Fruit fly (Drosophila melanogaster) whole organism, embryonic: ENCODE results near the gene haf.

Source experiments
- BtbVII ChIP-seq: fragments of 200-800 bp; sonication (Bioruptor generic); optimal IDR thresholded peaks from 3 replicates; lab custom pipeline; 2017; ENCODE audit warnings: missing biosample characterization, mild to moderate bottlenecking, missing genetic modification characterization
- CG10321 ChIP-seq: fragments of 200-800 bp; sonication (Bioruptor generic); IDR thresholded peaks from 2 replicates; pipeline ENCODE4 v1.3.6; 2022; ENCODE audit warnings: missing biosample characterization, missing genetic modification characterization
- CG11247 ChIP-seq: fragments of 200-800 bp; sonication (Bioruptor generic); IDR thresholded peaks from 2 replicates; pipeline ENCODE4 v1.3.6; 2022; ENCODE audit warnings: missing biosample characterization, missing genetic modification characterization
- CG12769 ChIP-seq: fragments of 200-800 bp; sonication (Bioruptor generic); optimal IDR thresholded peaks from 2 replicates; lab custom pipeline; 2019; ENCODE audit warnings: missing biosample characterization, mild to moderate bottlenecking, missing genetic modification characterization, moderate library complexity
- CG13296 ChIP-seq: fragments of 200-800 bp; sonication (Bioruptor generic); optimal IDR thresholded peaks from 3 replicates; lab custom pipeline; 2018; ENCODE audit warnings: missing biosample characterization, mild to moderate bottlenecking, missing genetic modification characterization
- CG1529 ChIP-seq: fragments of 200-800 bp; sonication (Bioruptor generic); optimal IDR thresholded peaks from 3 replicates; lab custom pipeline; 2018; ENCODE audit warnings: missing biosample characterization, missing genetic modification characterization
- CG17385 ChIP-seq: fragments of 200-800 bp; sonication (Bioruptor generic); optimal IDR thresholded peaks from 3 replicates; lab custom pipeline; 2018; ENCODE audit warnings: missing biosample characterization, mild to moderate bottlenecking, missing genetic modification characterization
- CG1792 ChIP-seq: fragments of 200-800 bp; sonication (Bioruptor generic); optimal IDR thresholded peaks from 2 replicates; lab custom pipeline; 2016; ENCODE audit warnings: missing biosample characterization, missing genetic modification characterization
- CG33557 ChIP-seq: fragments of 200-800 bp; sonication (Bioruptor generic); optimal IDR thresholded peaks from 2 replicates; lab custom pipeline; 2019; ENCODE audit warnings: missing biosample characterization, mild to moderate bottlenecking, missing genetic modification characterization, moderate library complexity
- CG43689 ChIP-seq: fragments of 200-800 bp; sonication (Bioruptor generic); IDR thresholded peaks from 2 replicates; pipeline ENCODE4 v1.3.6; 2022; ENCODE audit warnings: missing biosample characterization, missing genetic modification characterization
- CG5953 ChIP-seq: fragments of 200-800 bp; sonication (Bioruptor generic); IDR thresholded peaks from 2 replicates; pipeline ENCODE4 v1.3.6; 2022; ENCODE audit warnings: missing biosample characterization, missing genetic modification characterization
- CG6791 ChIP-seq: fragments of 200-800 bp; sonication (Bioruptor generic); IDR thresholded peaks from 3 replicates; pipeline ENCODE4 v1.3.6; 2022; ENCODE audit warnings: missing biosample characterization, missing genetic modification characterization; ENCODE audit not compliant: partially characterized antibody
- CG7372 ChIP-seq: fragments of 200-800 bp; sonication (Bioruptor generic); IDR thresholded peaks from 2 replicates; pipeline ENCODE4 v1.3.6; 2022; ENCODE audit warnings: missing biosample characterization, missing genetic modification characterization
- Camta ChIP-seq: fragments of 200-800 bp; sonication (Bioruptor generic); optimal IDR thresholded peaks from 2 replicates; lab custom pipeline; 2016; ENCODE audit warnings: missing biosample characterization, missing genetic modification characterization
- Dll ChIP-seq: fragments of 200-800 bp; sonication (Bioruptor generic); IDR thresholded peaks from 4 replicates; pipeline ENCODE4 v1.3.6; 2022; ENCODE audit warnings: missing biosample characterization, missing genetic modification characterization; ENCODE audit not compliant: partially characterized antibody
- Doc2 ChIP-seq: fragments of 200-800 bp; sonication (Bioruptor generic); IDR thresholded peaks from 2 replicates; pipeline ENCODE4 v1.3.6; 2022; ENCODE audit warnings: missing biosample characterization, missing genetic modification characterization
- Drgx ChIP-seq: fragments of 200-800 bp; sonication (Bioruptor generic); IDR thresholded peaks from 2 replicates; pipeline ENCODE4 v1.3.6; 2022; ENCODE audit warnings: missing biosample characterization, missing genetic modification characterization
- Fer1 ChIP-seq: fragments of 200-800 bp; sonication (Bioruptor generic); optimal IDR thresholded peaks from 2 replicates; lab custom pipeline; 2017; ENCODE audit warnings: missing biosample characterization, mild to moderate bottlenecking, missing genetic modification characterization
- Gsc ChIP-seq: fragments of 200-800 bp; sonication (Bioruptor generic); IDR thresholded peaks from 2 replicates; pipeline ENCODE4 v1.3.6; 2022; ENCODE audit warnings: missing biosample characterization, missing genetic modification characterization
- H15 ChIP-seq: fragments of 200-800 bp; sonication (Bioruptor generic); IDR thresholded peaks from 3 replicates; pipeline ENCODE4 v1.3.6; 2022; ENCODE audit warnings: missing biosample characterization, missing genetic modification characterization
- H2.0 ChIP-seq: fragments of 200-800 bp; sonication (Bioruptor generic); IDR thresholded peaks from 2 replicates; pipeline ENCODE4 v1.3.6; 2022; ENCODE audit warnings: missing biosample characterization, missing genetic modification characterization
- Jarid2 ChIP-seq: fragments of 200-800 bp; sonication (Bioruptor generic); optimal IDR thresholded peaks from 3 replicates; lab custom pipeline; 2017; ENCODE audit warnings: mild to moderate bottlenecking, missing biosample characterization, missing genetic modification reagents, missing genetic modification characterization
- NFAT ChIP-seq: fragments of 200-800 bp; sonication (Bioruptor generic); IDR thresholded peaks from 2 replicates; pipeline ENCODE4 v1.3.6; 2022; ENCODE audit warnings: missing biosample characterization, missing genetic modification characterization
- Oli ChIP-seq: fragments of 200-800 bp; sonication (Bioruptor generic); optimal IDR thresholded peaks from 2 replicates; lab custom pipeline; 2018; ENCODE audit warnings: missing biosample characterization, mild to moderate bottlenecking, missing genetic modification characterization, moderate library complexity
- Ravus ChIP-seq: fragments of 200-800 bp; sonication (Bioruptor generic); IDR thresholded peaks from 2 replicates; pipeline ENCODE4 v1.3.6; 2022; ENCODE audit warnings: missing biosample characterization, missing genetic modification characterization
- Xrp1 ChIP-seq: fragments of 200-800 bp; sonication (Bioruptor generic); IDR thresholded peaks from 2 replicates; pipeline ENCODE4 v1.3.6; 2022; ENCODE audit warnings: missing biosample characterization, missing genetic modification characterization
- ato ChIP-seq: fragments of 200-800 bp; sonication (Bioruptor generic); IDR thresholded peaks from 2 replicates; pipeline ENCODE4 v1.3.6; 2022; ENCODE audit warnings: missing biosample characterization, missing genetic modification characterization; ENCODE audit not compliant: partially characterized antibody
- cad ChIP-seq: fragments of >200 bp; optimal IDR thresholded peaks from 2 replicates; lab custom pipeline; 2017; ENCODE audit warnings: missing biosample characterization, missing genetic modification characterization
- cato ChIP-seq: fragments of 200-800 bp; sonication (Bioruptor generic); optimal IDR thresholded peaks from 2 replicates; lab custom pipeline; 2016; ENCODE audit warnings: missing biosample characterization, missing genetic modification characterization, borderline replicate concordance
- chinmo ChIP-seq: fragments of 200-800 bp; sonication (Bioruptor generic); IDR thresholded peaks from 4 replicates; pipeline ENCODE4 v1.3.6; 2022; ENCODE audit warnings: missing biosample characterization, missing genetic modification characterization; ENCODE audit not compliant: partially characterized antibody
- ci ChIP-seq: fragments of 200-800 bp; sonication (Bioruptor generic); IDR thresholded peaks from 3 replicates; pipeline ENCODE4 v1.3.6; 2022; ENCODE audit warnings: missing biosample characterization, missing genetic modification characterization
- gfzf ChIP-seq: fragments of 200-800 bp; sonication (Bioruptor generic); optimal IDR thresholded peaks from 2 replicates; lab custom pipeline; 2016; ENCODE audit warnings: missing biosample characterization, mild to moderate bottlenecking, missing genetic modification characterization, moderate library complexity
- hkb ChIP-seq, 2 experiments: fragments of 200-800 bp in 1 of 2; fragments of >200 bp in 1 of 2; sonication (Bioruptor generic) in 1 of 2; IDR thresholded peaks in 1 of 2; optimal IDR thresholded peaks in 1 of 2; 2 replicates each; pipeline versions ENCODE4 v1.3.6 to Lab custom; 2017 to 2022; ENCODE audit warnings: missing biosample characterization in 1 of 2, missing genetic modification characterization in 1 of 2
- lola ChIP-seq, 3 experiments: fragments of >200 bp in 2 of 3; fragments of 200-800 bp in 1 of 3; sonication (Bioruptor generic) in 1 of 3; optimal IDR thresholded peaks; 2 replicates each; lab custom pipeline; 2017 to 2019; ENCODE audit warnings: missing biosample characterization in 3 of 3, missing genetic modification characterization in 3 of 3, mild to moderate bottlenecking in 1 of 3, moderate library complexity in 1 of 3
- nom ChIP-seq: fragments of 200-800 bp; sonication (Bioruptor generic); optimal IDR thresholded peaks from 2 replicates; lab custom pipeline; 2017; ENCODE audit warnings: missing biosample characterization, missing genetic modification characterization, mild to moderate bottlenecking, moderate library complexity, missing genetic modification reagents
- pan ChIP-seq, 4 experiments: fragments of >200 bp in 3 of 4; fragments of 200-800 bp in 1 of 4; sonication (Bioruptor generic) in 1 of 4; optimal IDR thresholded peaks in 3 of 4; IDR thresholded peaks in 1 of 4; 2 replicates each; pipeline versions ENCODE4 v1.3.6 to Lab custom; 2017 to 2022; ENCODE audit warnings: missing biosample characterization in 2 of 4, missing genetic modification characterization in 2 of 4, mixed read lengths in 1 of 4
- pfk ChIP-seq: fragments of 200-800 bp; sonication (Bioruptor generic); optimal IDR thresholded peaks from 2 replicates; lab custom pipeline; 2018; ENCODE audit warnings: missing biosample characterization, mild to moderate bottlenecking, missing genetic modification characterization, moderate library complexity
- prd ChIP-seq, 3 experiments: fragments of >200 bp in 2 of 3; fragments of 200-800 bp in 1 of 3; sonication (Bioruptor generic) in 1 of 3; optimal IDR thresholded peaks in 2 of 3; IDR thresholded peaks in 1 of 3; 2 replicates in 2 of 3; 3 replicates in 1 of 3; pipeline versions ENCODE4 v1.3.6 to Lab custom; 2017 to 2022; ENCODE audit warnings: missing biosample characterization in 1 of 3, missing genetic modification characterization in 1 of 3
- sd ChIP-seq: fragments of 200-800 bp; sonication (Bioruptor generic); optimal IDR thresholded peaks from 3 replicates; lab custom pipeline; 2018; ENCODE audit warnings: missing biosample characterization, mild to moderate bottlenecking, missing genetic modification characterization, moderate library complexity
- sna ChIP-seq: fragments of 200-800 bp; sonication (Bioruptor generic); IDR thresholded peaks from 2 replicates; pipeline ENCODE4 v1.3.6; 2022; ENCODE audit warnings: missing biosample characterization, missing genetic modification characterization; ENCODE audit not compliant: partially characterized antibody
- unc-4 ChIP-seq: fragments of 200-800 bp; sonication (Bioruptor generic); IDR thresholded peaks from 2 replicates; pipeline ENCODE4 v1.3.6; 2022; ENCODE audit warnings: missing biosample characterization, missing genetic modification characterization; ENCODE audit not compliant: partially characterized antibody
- zen2 ChIP-seq: fragments of 200-800 bp; sonication (Bioruptor generic); IDR thresholded peaks from 3 replicates; pipeline ENCODE4 v1.3.6; 2022; ENCODE audit warnings: missing biosample characterization, missing genetic modification characterization; ENCODE audit not compliant: partially characterized antibody
- zfh1 ChIP-seq: fragments of 200-800 bp; sonication (Bioruptor generic); IDR thresholded peaks from 3 replicates; pipeline ENCODE4 v1.3.6; 2022; ENCODE audit warnings: missing biosample characterization, missing genetic modification characterization

The haf gene

DNA sequence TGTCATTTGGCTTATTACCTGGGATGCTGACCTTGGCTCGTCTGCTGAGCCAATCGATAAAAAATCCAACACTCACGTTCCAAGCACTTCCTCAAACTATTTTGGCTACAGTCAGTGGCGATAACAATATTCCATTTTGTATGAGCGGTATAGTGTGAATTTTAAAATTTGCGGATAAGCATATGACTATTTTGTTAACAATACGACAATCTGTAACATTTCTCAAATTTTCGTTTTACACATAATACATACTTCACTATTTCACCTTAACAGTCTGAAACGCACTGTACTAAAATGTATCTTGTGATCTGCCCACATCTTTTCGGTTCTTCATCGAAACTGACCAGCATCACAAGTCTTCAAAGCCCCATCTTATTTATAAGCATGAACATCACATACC, 24.3 kb downstream of the haf start (continued):
- TF ChIP-seq CG17385 (GFP tag; lab: Kevin White, UChicago) (peak; percentile 66), CG7372 (GFP tag; lab: Robert Waterston, UW) (peak; percentile 76), zen2 (GFP tag; lab: Robert Waterston, UW) (no peak), BtbVII (GFP tag; lab: Kevin White, UChicago) (peak; percentile 68), Jarid2 (GFP tag; lab: Kevin White, UChicago) (no peak), CG43689 (GFP tag; lab: Robert Waterston, UW) (0 out of 2 replicates have a peak, but pooled peaks have one; percentile 35), Gsc (GFP tag; lab: Robert Waterston, UW) (no peak), Oli (peak; percentile 68), CG6791 (GFP tag; lab: Robert Waterston, UW) (no peak), hkb (optimal IDR thresholded peaks at IDR 0.05; lab: Kevin White, UChicago) (no peak), hkb (GFP tag; IDR thresholded peaks at IDR 0.05; lab: Robert Waterston, UW) (peak; percentile 82), H2.0 (GFP tag; lab: Robert Waterston, UW) (peak; percentile 78), cad (GFP tag; lab: Kevin White, UChicago) (no peak), CG5953 (GFP tag; lab: Robert Waterston, UW) (no peak), lola (GFP tag; optimal IDR thresholded peaks at IDR 0.05; lab: Kevin White, UChicago) (no peak), nom (no peak), sna (GFP tag; lab: Robert Waterston, UW) (no peak), pfk (no peak), CG13296 (GFP tag; lab: Kevin White, UChicago) (peak; percentile 78)

dm6 chr2L:1579800-1580199, 24.9 kb downstream of the haf start:
- TF ChIP-seq CG10321 (no peak), CG6791 (GFP tag; lab: Robert Waterston, UW) (no peak), CG12769 (tag; lab: Kevin White, UChicago) (peak; percentile 52), pan (optimal IDR thresholded peaks at IDR 0.05; lab: Kevin White, UChicago) (no peak), pan (GFP tag; optimal IDR thresholded peaks at IDR 0.05 in 1 of 2, IDR thresholded peaks at IDR 0.05 in 1 of 2) (no peak), zfh1 (no peak), Camta (GFP tag; lab: Kevin White, UChicago) (no peak), chinmo (GFP tag; lab: Robert Waterston, UW) (0 out of 4 replicates have a peak, but pooled peaks have one; percentile 75), Ravus (GFP tag; lab: Robert Waterston, UW) (no peak), H15 (GFP tag; lab: Robert Waterston, UW) (no peak), Doc2 (GFP tag; lab: Robert Waterston, UW) (no peak), sd (peak; percentile 88), CG33557 (no peak)

dm6 chr2L:1587055-1587454, 32.1 kb downstream of the haf start, which contains the start of gene nis:
TSS of gene nis (minus strand) at chr2L:1587155.
- TF ChIP-seq ato (GFP tag; lab: Robert Waterston, UW): no peak
- no peak for TF ChIP-seq prd (optimal IDR thresholded peaks at IDR 0.05; lab: Kevin White, UChicago)
- no peak for TF ChIP-seq prd (GFP tag; IDR thresholded peaks at IDR 0.05; lab: Robert Waterston, UW)
- TF ChIP-seq unc-4: no peak
- TF ChIP-seq Fer1 (GFP tag; lab: Kevin White, UChicago): no peak
- TF ChIP-seq Dll: no peak
- TF ChIP-seq gfzf: no peak
- no peak for TF ChIP-seq Drgx (GFP tag; lab: Robert Waterston, UW)
- TF ChIP-seq Xrp1: no peak
- no peak for TF ChIP-seq CG11247
- no peak for TF ChIP-seq CG1792 (GFP tag; lab: Kevin White, UChicago)
- TF ChIP-seq ci: no peak
- TF ChIP-seq NFAT (GFP tag; lab: Robert Waterston, UW): no peak
- TF ChIP-seq CG1529: no peak
- no peak for TF ChIP-seq cato
